Fruit fly (Drosophila melanogaster): ENCODE results near the gene Mst87F.

Mst87F gene

dm6 chr3R:13793105-13793978, 34.5 kb downstream of the Mst87F start (continued):
- no peak for TF ChIP-seq otp (GFP tag; IDR thresholded peaks at IDR 0.05)
- TF ChIP-seq luna (GFP tag; optimal IDR thresholded peaks at IDR 0.05), result no peak
- no peak for TF ChIP-seq CG10959 (GFP tag; IDR thresholded peaks at IDR 0.05)
- no peak for TF ChIP-seq Fer1 (GFP tag; optimal IDR thresholded peaks at IDR 0.05)
- peak; percentile 67 for TF ChIP-seq CG2712 (tag; optimal IDR thresholded peaks at IDR 0.05)
- TF ChIP-seq CG12236 (GFP tag; optimal IDR thresholded peaks at IDR 0.05), result no peak
- no peak for TF ChIP-seq sisA (GFP tag; IDR thresholded peaks at IDR 0.05)
- no peak for TF ChIP-seq CG9817 (tag; optimal IDR thresholded peaks at IDR 0.05)
- peak; percentile 38 for TF ChIP-seq ATbp (GFP tag; optimal IDR thresholded peaks at IDR 0.05)
- peak; percentile 71 for TF ChIP-seq CG8388 (GFP tag; optimal IDR thresholded peaks at IDR 0.05)
- TF ChIP-seq jumu (GFP tag; optimal IDR thresholded peaks at IDR 0.05), result peak; percentile 15
- TF ChIP-seq NC2β (GFP tag; optimal IDR thresholded peaks at IDR 0.05), result no peak
- TF ChIP-seq bsh (GFP tag; optimal IDR thresholded peaks at IDR 0.05), result peak in 1 of 2 experiments; percentile 86
- TF ChIP-seq CG10979 (tag; optimal IDR thresholded peaks at IDR 0.05), result peak; percentile 55
- TF ChIP-seq nau (GFP tag; optimal IDR thresholded peaks at IDR 0.05), result no peak
- no peak for TF ChIP-seq CG4617 (GFP tag; optimal IDR thresholded peaks at IDR 0.05; ENCODE audit: borderline replicate concordance)
- TF ChIP-seq abd-A (tag; optimal IDR thresholded peaks at IDR 0.05), result no peak
- TF ChIP-seq Hey (tag; optimal IDR thresholded peaks at IDR 0.05), result no peak
- TF ChIP-seq CG11504 (tag; optimal IDR thresholded peaks at IDR 0.05), result peak; percentile 35
- no peak for TF ChIP-seq kay (GFP tag; optimal IDR thresholded peaks at IDR 0.05)
- TF ChIP-seq CG12942 (GFP tag; optimal IDR thresholded peaks at IDR 0.05), result no peak
- TF ChIP-seq H15 (GFP tag; IDR thresholded peaks at IDR 0.05), result 0 out of 3 replicates have a peak, but pooled peaks have one; percentile 40
- peak; percentile 13 for TF ChIP-seq CG2875 (GFP tag; optimal IDR thresholded peaks at IDR 0.05)
- TF ChIP-seq CG12104 (GFP tag; optimal IDR thresholded peaks at IDR 0.05), result no peak
- TF ChIP-seq Ada2b (GFP tag; IDR thresholded peaks at IDR 0.05), result no peak
- TF ChIP-seq CG17328 (GFP tag; IDR thresholded peaks at IDR 0.05), result peak; percentile 53; the same call in 1 of the 2 replicates
- 0 out of 3 replicates have a peak, but pooled peaks have one; percentile 16 for TF ChIP-seq dysf (GFP tag; IDR thresholded peaks at IDR 0.05)
- peak; percentile 70 for TF ChIP-seq Ets65A (GFP tag)
- peak; percentile 17 for TF ChIP-seq ewg (GFP tag; optimal IDR thresholded peaks at IDR 0.05)
- TF ChIP-seq nom (GFP tag; optimal IDR thresholded peaks at IDR 0.05), result no peak
- no peak for TF ChIP-seq CG11085 (GFP tag; IDR thresholded peaks at IDR 0.05)
- peak; percentile 57; the same call in 1 of the 2 replicates for TF ChIP-seq vvl (GFP tag; IDR thresholded peaks at IDR 0.05)
- TF ChIP-seq cas (GFP tag; IDR thresholded peaks at IDR 0.05), result no peak
- TF ChIP-seq prd (optimal IDR thresholded peaks at IDR 0.05), result no peak
- 0 out of 3 replicates have a peak, but pooled peaks have one; percentile 19 for TF ChIP-seq prd (GFP tag; IDR thresholded peaks at IDR 0.05)
- peak; percentile 41 for TF ChIP-seq grau (tag; optimal IDR thresholded peaks at IDR 0.05)
- peak; percentile 29; the same call in 1 of the 2 replicates for TF ChIP-seq ap (GFP tag; IDR thresholded peaks at IDR 0.05)
- TF ChIP-seq stc (GFP tag; IDR thresholded peaks at IDR 0.05), result no peak
- TF ChIP-seq nmo (GFP tag; optimal IDR thresholded peaks at IDR 0.05), result peak; percentile 70
- TF ChIP-seq emc (GFP tag; optimal IDR thresholded peaks at IDR 0.05), result no peak
- peak; percentile 52; the same call in 1 of the 2 replicates for TF ChIP-seq ttk (GFP tag; IDR thresholded peaks at IDR 0.05)
- TF ChIP-seq CG32772 (GFP tag; IDR thresholded peaks at IDR 0.05), result peak; percentile 29; the same call in 1 of the 2 replicates
- TF ChIP-seq CG18262 (tag; optimal IDR thresholded peaks at IDR 0.05), result peak; percentile 35
- TF ChIP-seq CG17385 (GFP tag; optimal IDR thresholded peaks at IDR 0.05), result peak; percentile 12
- peak; percentile 23 for TF ChIP-seq CG13424 (tag; optimal IDR thresholded peaks at IDR 0.05)
- TF ChIP-seq trem (tag; optimal IDR thresholded peaks at IDR 0.05), result peak; percentile 11
- no peak for TF ChIP-seq onecut (GFP tag; IDR thresholded peaks at IDR 0.05)
- peak; percentile 37; the same call in 2 of the 3 replicates for TF ChIP-seq row (GFP tag; IDR thresholded peaks at IDR 0.05)
- TF ChIP-seq CG15696 (tag; optimal IDR thresholded peaks at IDR 0.05), result no peak
